Fruit fly (Drosophila melanogaster) whole organism, embryonic: ENCODE measurements around the gene bnl.
A peak's percentile ranks its signal among the peaks of the same experiment; 100 is the strongest.

Experiments
- CG14667 ChIP-seq: fragments of 200-800 bp; sonication (Bioruptor generic); IDR thresholded peaks from 2 replicates; pipeline ENCODE4 v1.3.6; 2022; ENCODE audit warnings: missing biosample characterization, missing genetic modification characterization
- CG2120 ChIP-seq: fragments of 200-800 bp; sonication (Bioruptor generic); optimal IDR thresholded peaks from 3 replicates; lab custom pipeline; 2016; ENCODE audit warnings: missing biosample characterization, missing genetic modification characterization
- CG34376 ChIP-seq: fragments of 200-800 bp; sonication (Bioruptor generic); optimal IDR thresholded peaks from 2 replicates; lab custom pipeline; 2018; ENCODE audit warnings: missing biosample characterization, mild to moderate bottlenecking, missing genetic modification characterization
- CG4820 ChIP-seq: fragments of 200-800 bp; sonication (Bioruptor generic); optimal IDR thresholded peaks from 3 replicates; lab custom pipeline; 2016; ENCODE audit warnings: missing biosample characterization, missing genetic modification characterization
- CG4854 ChIP-seq: fragments of 200-800 bp; sonication (Bioruptor generic); optimal IDR thresholded peaks from 2 replicates; lab custom pipeline; 2016; ENCODE audit warnings: missing biosample characterization, missing genetic modification characterization, inconsistent platforms
- Dfd ChIP-seq, 2 experiments: fragments of >200 bp; optimal IDR thresholded peaks; 2 replicates each; lab custom pipeline; 2017; ENCODE audit warnings: missing biosample characterization in 2 of 2, missing genetic modification characterization in 2 of 2
- Fer3 ChIP-seq: fragments of 200-800 bp; sonication (Bioruptor generic); optimal IDR thresholded peaks from 2 replicates; lab custom pipeline; 2018; ENCODE audit warnings: missing biosample characterization, mild to moderate bottlenecking, missing genetic modification characterization, moderate library complexity
- NC2β ChIP-seq: fragments of 200-800 bp; sonication (Bioruptor generic); optimal IDR thresholded peaks from 2 replicates; lab custom pipeline; 2016; ENCODE audit warnings: missing biosample characterization, missing genetic modification characterization
- aop ChIP-seq: fragments of 200-800 bp; sonication (Bioruptor generic); IDR thresholded peaks from 2 replicates; pipeline ENCODE4 v1.3.6; 2022; ENCODE audit warnings: missing biosample characterization, missing genetic modification characterization
- br ChIP-seq: fragments of >200 bp; optimal IDR thresholded peaks from 2 replicates; lab custom pipeline; 2017

- TF ChIP-seq aop (GFP tag; lab: Robert Waterston, UW) (no peak), CG4820 (no peak), Dfd (GFP tag; optimal IDR thresholded peaks at IDR 0.05; lab: Kevin White, UChicago) (no peak), CG34376 (GFP tag; lab: Kevin White, UChicago) (peak; percentile 79), br (lab: Kevin White, UChicago) (no peak), Fer3 (tag; lab: Kevin White, UChicago) (no peak), NC2β (GFP tag; lab: Kevin White, UChicago) (no peak), CG2120 (GFP tag; lab: Kevin White, UChicago) (no peak), CG14667 (no peak), CG4854 (GFP tag; lab: Kevin White, UChicago) (no peak)
Measured at dm6 chr3R:19783290-19783689, 53.3 kb downstream of the bnl start, which contains the start of gene Acsx4.
